Fruit fly (Drosophila melanogaster): ENCODE data around the gene kirre.

The kirre gene

DNA sequence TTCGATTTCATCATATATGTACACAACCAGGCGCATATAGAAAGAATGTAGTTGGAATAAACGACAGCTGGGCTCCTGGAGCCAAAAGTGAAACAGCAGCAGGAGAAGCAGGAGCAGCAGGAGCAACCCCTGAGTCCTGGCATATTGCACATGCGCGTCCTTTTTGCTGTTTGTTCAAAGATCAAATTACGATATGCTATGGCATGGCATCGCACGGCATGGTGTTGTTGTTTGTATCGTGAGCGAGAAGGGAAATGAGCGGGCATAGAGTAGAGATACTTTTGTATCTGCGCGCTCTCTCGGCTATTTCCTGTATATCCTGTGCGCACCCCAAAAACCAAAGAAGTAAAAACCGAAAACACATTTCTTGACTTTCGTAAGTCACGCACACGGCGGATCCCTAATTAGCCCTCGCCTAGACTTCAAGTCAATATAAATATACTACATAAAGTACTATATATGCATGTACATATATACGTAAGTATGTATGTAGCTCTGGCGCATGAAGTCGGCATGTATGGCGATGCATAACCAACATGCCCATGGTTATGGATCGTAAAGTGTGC is 397.8 kb downstream of the kirre start:
- no peak for TF ChIP-seq rgr (GFP tag; optimal IDR thresholded peaks at IDR 0.05)

DNA sequence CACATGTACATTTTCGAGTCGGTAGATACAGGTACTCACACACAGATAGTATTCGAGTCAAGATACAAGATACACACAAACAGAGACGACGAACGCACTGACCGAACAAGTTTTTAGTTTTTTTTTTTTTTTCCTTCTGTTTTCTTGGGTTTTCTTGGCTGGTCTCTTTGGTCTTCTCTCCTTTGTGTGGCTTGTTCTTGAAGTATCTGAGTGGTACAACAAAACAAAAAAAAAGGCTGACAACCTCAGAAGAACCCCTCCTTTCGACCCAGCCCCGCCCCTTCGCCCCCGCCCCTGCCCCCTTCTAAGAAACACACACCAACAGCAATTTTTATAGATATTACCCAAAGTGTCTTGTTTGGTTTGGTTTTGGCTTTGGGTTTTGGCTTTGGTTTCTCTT is 399.8 kb downstream of the kirre start:
- peak; percentile 41 for TF ChIP-seq CrebA (GFP tag; optimal IDR thresholded peaks at IDR 0.05; ENCODE audit: borderline replicate concordance)
- TF ChIP-seq psq (GFP tag; optimal IDR thresholded peaks at IDR 0.05): peak; percentile 94
- TF ChIP-seq tai (GFP tag; optimal IDR thresholded peaks at IDR 0.05): no peak

DNA sequence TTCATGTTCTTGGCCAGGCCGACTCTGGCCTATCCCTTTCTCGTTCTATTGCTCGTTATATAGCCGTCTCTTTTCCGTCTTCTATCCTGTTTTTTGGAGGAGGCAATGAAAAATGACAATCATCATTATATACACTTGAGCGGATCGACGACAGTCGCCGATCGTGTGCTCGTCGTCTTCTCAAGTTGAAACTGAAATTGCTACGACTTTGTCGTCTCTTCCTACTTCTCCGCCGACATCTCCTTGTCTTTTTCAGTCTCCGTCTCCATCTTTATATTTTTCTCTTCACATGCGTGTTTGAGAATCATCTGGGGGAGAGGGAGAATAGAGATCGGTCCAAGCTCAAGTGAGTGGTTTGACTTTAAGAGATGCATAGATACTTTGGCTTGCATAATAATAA is 400.6 kb downstream of the kirre start:
- TF ChIP-seq Vsx2 (GFP tag; optimal IDR thresholded peaks at IDR 0.05; ENCODE audit: partially characterized antibody) (no peak), Hr78 (GFP tag; optimal IDR thresholded peaks at IDR 0.05) (no peak), Dfd (GFP tag; optimal IDR thresholded peaks at IDR 0.05) (no peak), fru (GFP tag; optimal IDR thresholded peaks at IDR 0.05) (no peak), dmrt93B (GFP tag; optimal IDR thresholded peaks at IDR 0.05) (no peak), dl (GFP tag; optimal IDR thresholded peaks at IDR 0.05; ENCODE audit: insufficient read depth in 1 of 2, partially characterized antibody in 2 of 2) (no peak), foxo (GFP tag; optimal IDR thresholded peaks at IDR 0.05) (no peak), lola (GFP tag; optimal IDR thresholded peaks at IDR 0.05) (no peak), sv (GFP tag; optimal IDR thresholded peaks at IDR 0.05) (no peak), jim (GFP tag; optimal IDR thresholded peaks at IDR 0.05) (no peak), HLH106 (tag; optimal IDR thresholded peaks at IDR 0.05) (no peak), CG9705 (GFP tag; optimal IDR thresholded peaks at IDR 0.05) (no peak)

DNA sequence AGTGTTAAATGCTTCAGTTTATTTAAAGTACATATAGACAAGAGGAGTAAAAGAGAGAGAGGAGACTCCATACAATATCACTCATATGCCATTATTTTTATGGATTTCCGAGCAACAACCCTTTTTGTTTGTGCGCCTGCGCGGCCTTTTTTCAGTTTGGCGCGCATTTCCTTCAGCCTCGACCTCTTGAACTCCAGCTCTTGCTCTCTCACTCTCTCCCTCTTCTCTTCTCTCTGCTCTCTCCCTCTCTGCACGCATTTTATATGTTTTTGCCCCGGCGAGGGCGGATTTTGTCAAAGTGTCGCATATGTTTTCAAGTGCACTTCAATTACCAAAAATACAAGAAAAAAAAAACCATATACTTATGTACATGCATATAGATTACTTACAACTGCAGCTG is 401.9 kb downstream of the kirre start:
- TF ChIP-seq Hr83 (GFP tag; optimal IDR thresholded peaks at IDR 0.05; ENCODE audit: poor library complexity, severe bottlenecking) (no peak), Mio (GFP tag; optimal IDR thresholded peaks at IDR 0.05) (no peak), Vsx2 (GFP tag; optimal IDR thresholded peaks at IDR 0.05; ENCODE audit: partially characterized antibody) (no peak), dl (GFP tag; optimal IDR thresholded peaks at IDR 0.05; ENCODE audit: insufficient read depth in 1 of 2, partially characterized antibody in 2 of 2) (no peak), rgr (GFP tag; optimal IDR thresholded peaks at IDR 0.05) (no peak), Hr78 (GFP tag; optimal IDR thresholded peaks at IDR 0.05) (no peak), jim (GFP tag; optimal IDR thresholded peaks at IDR 0.05) (no peak), dmrt93B (GFP tag; optimal IDR thresholded peaks at IDR 0.05) (no peak), CrebA (GFP tag; optimal IDR thresholded peaks at IDR 0.05; ENCODE audit: borderline replicate concordance) (no peak), CG32264 (GFP tag; optimal IDR thresholded peaks at IDR 0.05) (no peak), sage (GFP tag; optimal IDR thresholded peaks at IDR 0.05) (no peak), Myc (optimal IDR thresholded peaks at IDR 0.05) (no peak), usp (GFP tag; optimal IDR thresholded peaks at IDR 0.05) (no peak), psq (GFP tag; optimal IDR thresholded peaks at IDR 0.05) (no peak)

DNA sequence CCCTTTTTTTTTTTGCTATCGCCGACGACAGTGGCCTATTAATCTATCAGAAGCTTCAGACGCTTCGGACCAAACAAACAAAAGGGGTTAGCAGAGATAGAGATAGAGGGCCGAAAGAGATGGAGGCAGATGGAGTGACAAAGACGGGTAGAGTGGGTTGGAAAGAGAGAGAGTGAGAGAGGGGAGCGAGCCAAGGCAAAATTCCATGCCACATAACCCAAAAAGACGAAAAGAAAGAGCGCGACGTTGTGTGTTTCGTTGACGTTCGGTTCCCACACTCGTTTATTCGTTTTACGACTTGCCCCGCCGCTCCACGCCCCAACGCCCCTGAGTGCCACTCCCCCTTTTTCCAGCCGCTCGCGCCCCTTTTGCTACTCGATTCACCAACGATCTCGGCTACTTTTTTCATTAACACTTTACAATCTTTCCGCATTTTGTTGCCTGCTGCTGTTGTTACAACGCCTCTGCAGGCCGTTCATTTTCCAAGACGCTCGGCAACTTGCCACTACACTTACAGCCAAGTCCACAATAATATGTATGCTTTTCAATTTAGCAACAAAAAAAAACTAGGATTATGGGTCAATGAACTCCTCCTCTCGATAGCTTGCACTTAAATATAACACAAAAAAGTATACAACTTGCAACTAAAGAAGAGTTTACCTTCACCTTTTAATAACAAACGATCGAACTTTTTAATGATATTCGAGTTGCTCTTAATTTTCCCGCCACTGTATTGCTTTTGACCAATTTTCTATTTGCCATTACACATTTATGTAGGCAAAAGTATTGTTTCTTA is 403.2 kb downstream of the kirre start:
- no peak for TF ChIP-seq br (GFP tag; optimal IDR thresholded peaks at IDR 0.05)
- no peak for TF ChIP-seq foxo (GFP tag; optimal IDR thresholded peaks at IDR 0.05)
- no peak for TF ChIP-seq brk (GFP tag; optimal IDR thresholded peaks at IDR 0.05)
- TF ChIP-seq sage (GFP tag; optimal IDR thresholded peaks at IDR 0.05): no peak
- no peak for TF ChIP-seq N (GFP tag; optimal IDR thresholded peaks at IDR 0.05)
- TF ChIP-seq usp (GFP tag; optimal IDR thresholded peaks at IDR 0.05): no peak
- TF ChIP-seq dl (GFP tag; optimal IDR thresholded peaks at IDR 0.05; ENCODE audit: insufficient read depth in 1 of 2, partially characterized antibody in 2 of 2): no peak
- TF ChIP-seq lola (GFP tag; optimal IDR thresholded peaks at IDR 0.05): no peak

DNA sequence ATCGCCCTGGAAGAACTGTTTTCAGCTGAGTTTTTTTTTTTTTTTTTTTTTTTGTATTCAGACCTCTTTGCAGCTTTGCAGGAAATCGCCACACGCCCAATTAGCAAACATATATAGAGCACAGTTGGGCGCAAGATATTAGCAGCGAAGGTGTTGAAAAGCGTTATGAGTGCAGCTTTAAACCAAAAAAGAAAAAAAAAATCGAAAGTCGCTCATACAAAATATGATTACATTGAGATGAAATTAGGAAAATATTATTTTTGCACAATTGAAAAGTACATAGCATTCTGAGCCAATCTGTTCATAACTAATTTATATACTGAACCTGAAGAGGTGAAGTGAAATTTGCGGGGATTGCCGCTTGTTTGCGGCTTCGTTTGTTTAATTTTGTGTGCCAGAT is 406.8 kb downstream of the kirre start:
- peak; percentile 9 for TF ChIP-seq sage (GFP tag; optimal IDR thresholded peaks at IDR 0.05)
- TF ChIP-seq brk (GFP tag; optimal IDR thresholded peaks at IDR 0.05): peak; percentile 20
- TF ChIP-seq CrebA (GFP tag; optimal IDR thresholded peaks at IDR 0.05; ENCODE audit: borderline replicate concordance): no peak
- no peak for TF ChIP-seq Dif (GFP tag; optimal IDR thresholded peaks at IDR 0.05; ENCODE audit: partially characterized antibody)
- peak; percentile 38 for TF ChIP-seq psq (GFP tag; optimal IDR thresholded peaks at IDR 0.05)
- no peak for TF ChIP-seq GATAd (GFP tag; optimal IDR thresholded peaks at IDR 0.05)
- no peak for TF ChIP-seq usp (GFP tag; optimal IDR thresholded peaks at IDR 0.05)
- TF ChIP-seq Hnf4 (GFP tag; optimal IDR thresholded peaks at IDR 0.05): peak; percentile 41
- peak; percentile 5 for TF ChIP-seq Sp1 (GFP tag; optimal IDR thresholded peaks at IDR 0.05)
- TF ChIP-seq Jra (GFP tag; optimal IDR thresholded peaks at IDR 0.05): no peak
- peak; percentile 26 for TF ChIP-seq br (GFP tag; optimal IDR thresholded peaks at IDR 0.05)
- TF ChIP-seq ey (GFP tag; optimal IDR thresholded peaks at IDR 0.05): peak; percentile 50
- TF ChIP-seq h (GFP tag; optimal IDR thresholded peaks at IDR 0.05): peak; percentile 73
- no peak for TF ChIP-seq CG9705 (GFP tag; optimal IDR thresholded peaks at IDR 0.05)
- peak; percentile 54 for TF ChIP-seq tai (GFP tag; optimal IDR thresholded peaks at IDR 0.05)
- no peak for TF ChIP-seq dl (GFP tag; optimal IDR thresholded peaks at IDR 0.05; ENCODE audit: insufficient read depth in 1 of 2, partially characterized antibody in 2 of 2)
- no peak for TF ChIP-seq N (GFP tag; optimal IDR thresholded peaks at IDR 0.05)
- TF ChIP-seq lola (GFP tag; optimal IDR thresholded peaks at IDR 0.05): no peak
- no peak for TF ChIP-seq Hr78 (GFP tag; optimal IDR thresholded peaks at IDR 0.05)
- no peak for TF ChIP-seq Myc (optimal IDR thresholded peaks at IDR 0.05)
- TF ChIP-seq jim (GFP tag; optimal IDR thresholded peaks at IDR 0.05): no peak
- TF ChIP-seq woc (GFP tag; optimal IDR thresholded peaks at IDR 0.05): peak; percentile 47
- TF ChIP-seq CG32264 (GFP tag; optimal IDR thresholded peaks at IDR 0.05): no peak
- no peak for TF ChIP-seq Abd-B (GFP tag; optimal IDR thresholded peaks at IDR 0.05)
- TF ChIP-seq HLH106 (tag; optimal IDR thresholded peaks at IDR 0.05): peak; percentile 36
- no peak for TF ChIP-seq sv (GFP tag; optimal IDR thresholded peaks at IDR 0.05)
- TF ChIP-seq dmrt93B (GFP tag; optimal IDR thresholded peaks at IDR 0.05): peak; percentile 42

All from whole organism, wandering third instar larva.